Worm (Caenorhabditis elegans) whole organism, mixed stage, embryonic: ENCODE results near the gene lron-13.

Source experiments
- M03D4.4 ChIP-seq: sonication (generic microtip); optimal IDR thresholded peaks from 2 replicates; lab custom pipeline; 2017; ENCODE audit warnings: mild to moderate bottlenecking, missing genetic modification characterization, missing compliant biosample characterization
- blmp-1 ChIP-seq: fragments of 150-350 bp; optimal IDR thresholded peaks from 2 replicates; lab custom pipeline; 2014; ENCODE audit warnings: missing biosample characterization, missing genetic modification characterization
- elt-1 ChIP-seq: sonication (generic microtip); optimal IDR thresholded peaks from 2 replicates; lab custom pipeline; 2017; ENCODE audit warnings: missing genetic modification characterization, mild to moderate bottlenecking, missing compliant biosample characterization, antibody characterized with exemption, moderate library complexity, borderline replicate concordance; ENCODE audit not compliant: insufficient read depth
- elt-3 ChIP-seq: fragments of 150-350 bp; optimal IDR thresholded peaks from 2 replicates; lab custom pipeline; 2014; ENCODE audit warnings: missing biosample characterization, missing genetic modification characterization
- hlh-1 ChIP-seq: fragments of 150-350 bp; optimal IDR thresholded peaks from 2 replicates; lab custom pipeline; 2014; ENCODE audit warnings: missing biosample characterization, missing genetic modification reagents, missing genetic modification characterization
- lin-13 ChIP-seq: fragments of 150-350 bp; optimal IDR thresholded peaks from 2 replicates; lab custom pipeline; 2014; ENCODE audit warnings: missing biosample characterization, missing genetic modification characterization
- nhr-12 ChIP-seq: fragments of 150-350 bp; optimal IDR thresholded peaks from 2 replicates; lab custom pipeline; 2014; ENCODE audit warnings: missing biosample characterization, missing genetic modification characterization
- nhr-2 ChIP-seq: fragments of 150-350 bp; optimal IDR thresholded peaks from 2 replicates; lab custom pipeline; 2014; ENCODE audit warnings: missing biosample characterization, missing genetic modification characterization
- nhr-76 ChIP-seq: sonication (generic microtip); optimal IDR thresholded peaks from 2 replicates; lab custom pipeline; 2017; ENCODE audit warnings: missing biosample characterization, missing genetic modification characterization
- pha-4 ChIP-seq: fragments of 150-350 bp; optimal IDR thresholded peaks from 2 replicates; lab custom pipeline; 2018; ENCODE audit warnings: missing biosample characterization, missing genetic modification reagents, missing genetic modification characterization
- unc-62 ChIP-seq: fragments of 150-350 bp; optimal IDR thresholded peaks from 2 replicates; lab custom pipeline; 2014; ENCODE audit warnings: missing biosample characterization, missing genetic modification reagents, missing genetic modification characterization

DNA sequence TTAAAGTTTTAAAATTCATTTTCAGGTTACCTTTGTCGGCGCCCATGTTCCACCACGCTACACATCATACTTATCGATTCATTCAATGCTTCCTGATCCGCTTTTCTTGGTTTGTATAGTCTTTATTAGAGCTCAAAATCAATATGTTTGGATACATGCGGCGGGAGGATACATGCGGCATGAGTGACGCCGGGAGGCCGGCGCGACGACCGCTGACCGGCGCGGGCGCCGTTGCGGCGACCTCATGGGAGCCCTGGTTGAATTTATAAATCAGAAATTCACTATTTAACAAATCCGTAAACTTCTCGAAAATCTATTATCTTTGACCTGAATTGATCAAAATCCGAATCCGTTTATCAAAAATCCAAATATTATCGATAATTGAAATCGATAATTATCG, 54.5 kb downstream of the lron-13 start:
- TF ChIP-seq M03D4.4 (tag; lab: Kevin White, UChicago) (no peak), elt-3 (tag; lab: Kevin White, UChicago) (no peak), nhr-76 (tag; lab: Kevin White, UChicago) (no peak), nhr-12 (no peak), hlh-1 (no peak), pha-4 (tag; lab: Kevin White, UChicago) (no peak), unc-62 (no peak), blmp-1 (tag; lab: Kevin White, UChicago) (no peak), nhr-2 (tag; lab: Kevin White, UChicago) (no peak), elt-1 (no peak), lin-13 (tag; lab: Kevin White, UChicago) (no peak)
